Fruit fly (Drosophila melanogaster) whole organism, embryonic: ENCODE data around the gene Arp8.

ENCODE experiments used
- Aef1 ChIP-seq: fragments of 200-800 bp; sonication (Bioruptor generic); IDR thresholded peaks from 3 replicates; pipeline ENCODE4 v1.3.6; 2022; ENCODE audit warnings: missing biosample characterization, missing genetic modification characterization
- Antp ChIP-seq: fragments of 200-800 bp; sonication (Bioruptor generic); optimal IDR thresholded peaks from 3 replicates; lab custom pipeline; 2016; ENCODE audit warnings: missing biosample characterization, missing genetic modification characterization
- B-H2 ChIP-seq: fragments of 200-800 bp; sonication (Bioruptor generic); optimal IDR thresholded peaks from 2 replicates; lab custom pipeline; 2018; ENCODE audit warnings: missing biosample characterization, mild to moderate bottlenecking, missing genetic modification characterization
- Bteb2 ChIP-seq: fragments of 200-800 bp; sonication (Bioruptor generic); optimal IDR thresholded peaks from 2 replicates; lab custom pipeline; 2016; ENCODE audit warnings: missing biosample characterization, missing genetic modification characterization
- CG10209 ChIP-seq: fragments of 200-800 bp; sonication (Bioruptor generic); optimal IDR thresholded peaks from 3 replicates; lab custom pipeline; 2017; ENCODE audit warnings: missing biosample characterization, mild to moderate bottlenecking, missing genetic modification characterization, missing genetic modification reagents
- CG10267 ChIP-seq: fragments of 200-800 bp; sonication (Bioruptor generic); optimal IDR thresholded peaks from 2 replicates; lab custom pipeline; 2018; ENCODE audit warnings: missing biosample characterization, mild to moderate bottlenecking, missing genetic modification characterization, moderate library complexity
- CG12659 ChIP-seq: fragments of 200-800 bp; sonication (Bioruptor generic); optimal IDR thresholded peaks from 3 replicates; lab custom pipeline; 2017; ENCODE audit warnings: mild to moderate bottlenecking, missing biosample characterization, missing genetic modification reagents, missing genetic modification characterization
- CG13894 ChIP-seq: fragments of 200-800 bp; sonication (Bioruptor generic); optimal IDR thresholded peaks from 3 replicates; lab custom pipeline; 2018; ENCODE audit warnings: missing biosample characterization, mild to moderate bottlenecking, missing genetic modification characterization, moderate library complexity
- CG2116 ChIP-seq: fragments of 200-800 bp; sonication (Bioruptor generic); optimal IDR thresholded peaks from 3 replicates; lab custom pipeline; 2018; ENCODE audit warnings: missing biosample characterization, mild to moderate bottlenecking, missing genetic modification characterization
- CG32532 ChIP-seq: fragments of 200-800 bp; sonication (Bioruptor generic); IDR thresholded peaks from 2 replicates; pipeline ENCODE4 v1.3.6; 2022; ENCODE audit warnings: missing biosample characterization, missing genetic modification characterization
- CG33557 ChIP-seq: fragments of 200-800 bp; sonication (Bioruptor generic); optimal IDR thresholded peaks from 2 replicates; lab custom pipeline; 2019; ENCODE audit warnings: missing biosample characterization, mild to moderate bottlenecking, missing genetic modification characterization, moderate library complexity
- CG9437 ChIP-seq: fragments of 200-800 bp; sonication (Bioruptor generic); optimal IDR thresholded peaks from 2 replicates; lab custom pipeline; 2018; ENCODE audit warnings: missing biosample characterization, mild to moderate bottlenecking, missing genetic modification characterization
- Camta ChIP-seq: fragments of 200-800 bp; sonication (Bioruptor generic); optimal IDR thresholded peaks from 2 replicates; lab custom pipeline; 2016; ENCODE audit warnings: missing biosample characterization, missing genetic modification characterization
- Chrac-16 ChIP-seq: fragments of 200-800 bp; sonication (Bioruptor generic); optimal IDR thresholded peaks from 3 replicates; lab custom pipeline; 2016; ENCODE audit warnings: missing biosample characterization, missing genetic modification characterization
- CrebB ChIP-seq: fragments of 200-800 bp; sonication (Bioruptor generic); optimal IDR thresholded peaks from 3 replicates; lab custom pipeline; 2018; ENCODE audit warnings: missing biosample characterization, mild to moderate bottlenecking, missing genetic modification characterization
- D ChIP-seq, 2 experiments: fragments of 200-800 bp in 1 of 2; fragments of >200 bp in 1 of 2; sonication (Bioruptor generic) in 1 of 2; optimal IDR thresholded peaks; 2 replicates in 1 of 2; 3 replicates in 1 of 2; lab custom pipeline; 2017; ENCODE audit warnings: mild to moderate bottlenecking in 1 of 2, missing biosample characterization in 1 of 2, missing genetic modification characterization in 1 of 2, missing genetic modification reagents in 1 of 2
- D19A ChIP-seq: fragments of 200-800 bp; optimal IDR thresholded peaks from 3 replicates; lab custom pipeline; 2019; ENCODE audit warnings: missing biosample characterization, mild to moderate bottlenecking, missing genetic modification characterization, moderate library complexity
- Dek ChIP-seq: fragments of 200-800 bp; sonication (Bioruptor generic); optimal IDR thresholded peaks from 3 replicates; lab custom pipeline; 2019; ENCODE audit warnings: missing biosample characterization, mild to moderate bottlenecking, missing genetic modification characterization, moderate library complexity
- Dip2 ChIP-seq: fragments of 200-800 bp; sonication (Bioruptor generic); IDR thresholded peaks from 2 replicates; pipeline ENCODE4 v1.3.6; 2022; ENCODE audit warnings: missing biosample characterization, missing genetic modification characterization
- Elba2 ChIP-seq: fragments of 200-800 bp; sonication (Bioruptor generic); optimal IDR thresholded peaks from 3 replicates; lab custom pipeline; 2016; ENCODE audit warnings: missing biosample characterization, missing genetic modification characterization
- Fer1 ChIP-seq: fragments of 200-800 bp; sonication (Bioruptor generic); optimal IDR thresholded peaks from 2 replicates; lab custom pipeline; 2017; ENCODE audit warnings: missing biosample characterization, mild to moderate bottlenecking, missing genetic modification characterization
- Hey ChIP-seq: fragments of 200-800 bp; sonication (Bioruptor generic); optimal IDR thresholded peaks from 3 replicates; lab custom pipeline; 2018; ENCODE audit warnings: missing biosample characterization, mild to moderate bottlenecking, missing genetic modification characterization
- MBD-R2 ChIP-seq: fragments of 200-800 bp; sonication (Bioruptor generic); IDR thresholded peaks from 2 replicates; pipeline ENCODE4 v1.3.6; 2022; ENCODE audit warnings: missing biosample characterization, missing genetic modification characterization
- Med ChIP-seq: fragments of 200-800 bp; sonication (Bioruptor generic); peaks from one replicate; lab custom pipeline; 2016; ENCODE audit warnings: missing biosample characterization, missing genetic modification characterization, mild to moderate bottlenecking, inconsistent platforms, moderate library complexity
- Nf-YB ChIP-seq: fragments of 200-800 bp; sonication (Bioruptor generic); optimal IDR thresholded peaks from 3 replicates; lab custom pipeline; 2019; ENCODE audit warnings: missing biosample characterization, mild to moderate bottlenecking, missing genetic modification characterization, moderate library complexity
- Rfx ChIP-seq: fragments of 200-800 bp; sonication (Bioruptor generic); IDR thresholded peaks from 2 replicates; pipeline ENCODE4 v1.3.6; 2022; ENCODE audit warnings: missing biosample characterization, missing genetic modification characterization
- Spps ChIP-seq: fragments of 200-800 bp; sonication (Bioruptor generic); optimal IDR thresholded peaks from 2 replicates; lab custom pipeline; 2018; ENCODE audit warnings: missing biosample characterization, mild to moderate bottlenecking, missing genetic modification characterization
- Ssrp ChIP-seq: fragments of 200-800 bp; sonication (Bioruptor generic); optimal IDR thresholded peaks from 2 replicates; lab custom pipeline; 2018; ENCODE audit warnings: missing biosample characterization, mild to moderate bottlenecking, missing genetic modification characterization, moderate library complexity
- TFAM ChIP-seq: fragments of 200-800 bp; sonication (Bioruptor generic); optimal IDR thresholded peaks from 2 replicates; lab custom pipeline; 2017; ENCODE audit warnings: missing biosample characterization, missing genetic modification characterization, inconsistent platforms
- Usf ChIP-seq: fragments of 200-800 bp; sonication (Bioruptor generic); optimal IDR thresholded peaks from 2 replicates; lab custom pipeline; 2017; ENCODE audit warnings: missing genotype, missing biosample characterization, missing genetic modification characterization
- YL-1 ChIP-seq: fragments of 200-800 bp; sonication (Bioruptor generic); optimal IDR thresholded peaks from 3 replicates; lab custom pipeline; 2017; ENCODE audit warnings: missing biosample characterization, mild to moderate bottlenecking, missing genetic modification characterization
- amos ChIP-seq: fragments of 200-800 bp; sonication (Bioruptor generic); IDR thresholded peaks from 2 replicates; pipeline ENCODE4 v1.3.6; 2022; ENCODE audit warnings: missing biosample characterization, missing genetic modification characterization; ENCODE audit not compliant: partially characterized antibody
- bab2 ChIP-seq: fragments of 200-800 bp; sonication (Bioruptor generic); optimal IDR thresholded peaks from 2 replicates; lab custom pipeline; 2016; ENCODE audit warnings: missing biosample characterization, missing genetic modification characterization
- bbx ChIP-seq: fragments of 200-800 bp; sonication (Bioruptor generic); IDR thresholded peaks from 2 replicates; pipeline ENCODE4 v1.3.6; 2022; ENCODE audit warnings: missing biosample characterization, missing genetic modification characterization; ENCODE audit not compliant: partially characterized antibody
- bowl ChIP-seq: fragments of 200-800 bp; sonication (Bioruptor generic); IDR thresholded peaks from 2 replicates; pipeline ENCODE4 v1.3.6; 2022; ENCODE audit warnings: missing biosample characterization, missing genetic modification characterization
- bsh ChIP-seq, 2 experiments: fragments of 200-800 bp; sonication (Bioruptor generic); optimal IDR thresholded peaks; 2 replicates each; lab custom pipeline; 2017 to 2018; ENCODE audit warnings: mild to moderate bottlenecking in 2 of 2, missing biosample characterization in 2 of 2, missing genetic modification characterization in 2 of 2, moderate library complexity in 1 of 2
- chinmo ChIP-seq: fragments of 200-800 bp; sonication (Bioruptor generic); IDR thresholded peaks from 4 replicates; pipeline ENCODE4 v1.3.6; 2022; ENCODE audit warnings: missing biosample characterization, missing genetic modification characterization; ENCODE audit not compliant: partially characterized antibody
- fd102C ChIP-seq: fragments of 200-800 bp; sonication (Bioruptor generic); optimal IDR thresholded peaks from 2 replicates; lab custom pipeline; 2018; ENCODE audit warnings: missing biosample characterization, mild to moderate bottlenecking, missing genetic modification characterization, moderate library complexity
- phol ChIP-seq: fragments of 200-800 bp; sonication (Bioruptor generic); optimal IDR thresholded peaks from 3 replicates; lab custom pipeline; 2018; ENCODE audit warnings: missing biosample characterization, mild to moderate bottlenecking, missing genetic modification characterization, moderate library complexity
- shn ChIP-seq: fragments of 200-800 bp; sonication (Bioruptor generic); optimal IDR thresholded peaks from 3 replicates; lab custom pipeline; 2016; ENCODE audit warnings: missing biosample characterization, missing genetic modification characterization
- stwl ChIP-seq: fragments of 200-800 bp; sonication (Bioruptor generic); optimal IDR thresholded peaks from 3 replicates; lab custom pipeline; 2018; ENCODE audit warnings: missing biosample characterization, mild to moderate bottlenecking, missing genetic modification characterization, moderate library complexity
- tio ChIP-seq: fragments of 200-800 bp; sonication (Bioruptor generic); optimal IDR thresholded peaks from 2 replicates; lab custom pipeline; 2017; ENCODE audit warnings: missing biosample characterization, missing genetic modification characterization, inconsistent platforms
- tna ChIP-seq: fragments of 200-800 bp; sonication (Bioruptor generic); IDR thresholded peaks from 2 replicates; pipeline ENCODE4 v1.3.6; 2022; ENCODE audit warnings: missing biosample characterization, missing genetic modification characterization; ENCODE audit not compliant: partially characterized antibody
- trh ChIP-seq: fragments of 200-800 bp; sonication (Bioruptor generic); optimal IDR thresholded peaks from 2 replicates; lab custom pipeline; 2016; ENCODE audit warnings: missing biosample characterization, missing genetic modification characterization
- zen ChIP-seq: fragments of 200-800 bp; sonication (Bioruptor generic); optimal IDR thresholded peaks from 3 replicates; lab custom pipeline; 2018; ENCODE audit warnings: missing biosample characterization, mild to moderate bottlenecking, missing genetic modification characterization, moderate library complexity

The Arp8 gene

DNA sequence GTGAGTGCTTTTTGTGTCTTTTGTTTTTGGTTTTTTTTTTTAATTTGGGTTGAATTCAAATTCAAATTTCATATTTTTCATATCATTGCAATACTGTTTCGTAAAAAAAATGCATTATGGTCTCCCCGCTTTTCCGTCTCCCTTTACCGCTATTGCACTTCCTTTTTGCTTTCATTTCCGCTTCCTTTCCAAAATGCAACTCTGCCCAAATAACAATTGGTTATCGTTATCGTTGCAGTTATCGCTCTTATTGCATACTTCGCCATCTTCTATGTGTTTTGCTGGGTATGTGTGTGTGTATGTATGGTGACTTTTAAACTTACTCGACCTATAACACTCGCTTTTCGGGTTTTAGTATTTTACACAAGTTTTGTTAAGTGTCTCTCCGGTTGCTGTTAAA lies 4.5 kb upstream of the Arp8 start (continued):
- TF ChIP-seq B-H2 (GFP tag; lab: Kevin White, UChicago) = no peak
- no peak for TF ChIP-seq shn (GFP tag; lab: Kevin White, UChicago)
- no peak for TF ChIP-seq Fer1 (GFP tag; lab: Kevin White, UChicago)
- peak; percentile 71 for TF ChIP-seq fd102C (GFP tag; lab: Kevin White, UChicago)
- no peak for TF ChIP-seq Dip2 (GFP tag; lab: Robert Waterston, UW)
- no peak for TF ChIP-seq Usf (GFP tag; lab: Kevin White, UChicago)
- TF ChIP-seq CG2116 (GFP tag; lab: Kevin White, UChicago) = peak; percentile 91
- TF ChIP-seq Elba2 = peak; percentile 16
- TF ChIP-seq Chrac-16 (GFP tag; lab: Kevin White, UChicago) = no peak
- TF ChIP-seq zen (tag; lab: Kevin White, UChicago) = peak; percentile 34
- peak; percentile 25 for TF ChIP-seq CG33557 (GFP tag; lab: Kevin White, UChicago)
- 0 out of 2 replicates have a peak, but pooled peaks have one; percentile 21 for TF ChIP-seq bbx
- TF ChIP-seq YL-1 (GFP tag; lab: Kevin White, UChicago) = no peak
- no peak for TF ChIP-seq tio
- no peak for TF ChIP-seq CG9437
- TF ChIP-seq D (optimal IDR thresholded peaks at IDR 0.05; lab: Kevin White, UChicago) = no peak
- no peak for TF ChIP-seq D (GFP tag; optimal IDR thresholded peaks at IDR 0.05; lab: Kevin White, UChicago)
- TF ChIP-seq, all 482 proteins: peak for 25

DNA sequence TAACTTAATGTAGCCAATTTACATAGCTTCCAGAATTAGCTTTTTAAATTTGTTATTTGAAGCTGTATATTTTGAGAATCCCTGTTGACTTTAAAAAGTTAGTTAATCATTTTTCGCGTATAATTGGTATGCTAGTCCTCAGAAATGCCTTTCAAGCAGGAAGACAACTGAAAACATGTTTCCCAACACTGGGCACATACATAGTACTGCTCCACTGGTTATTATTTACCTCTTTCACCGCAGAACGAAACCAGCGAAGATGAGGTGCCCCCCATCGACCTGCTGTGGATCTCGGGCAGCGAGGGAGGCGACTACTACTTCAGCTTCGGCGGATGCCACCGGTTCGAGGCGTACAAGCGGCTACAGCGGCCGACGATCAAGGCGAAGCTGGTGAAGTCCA lies 2.8 kb downstream of the Arp8 start:
- TF ChIP-seq stwl (tag; lab: Kevin White, UChicago) (peak; percentile 48), MBD-R2 (peak; percentile 46), D19A (tag; lab: Kevin White, UChicago) (no peak), bowl (GFP tag; lab: Robert Waterston, UW) (0 out of 2 replicates have a peak, but pooled peaks have one; percentile 17), Spps (tag; lab: Kevin White, UChicago) (no peak), CG13894 (tag; lab: Kevin White, UChicago) (no peak), CG33557 (GFP tag; lab: Kevin White, UChicago) (no peak), CG10267 (peak; percentile 55), Med (GFP tag; lab: Kevin White, UChicago) (peak; percentile 57)

DNA sequence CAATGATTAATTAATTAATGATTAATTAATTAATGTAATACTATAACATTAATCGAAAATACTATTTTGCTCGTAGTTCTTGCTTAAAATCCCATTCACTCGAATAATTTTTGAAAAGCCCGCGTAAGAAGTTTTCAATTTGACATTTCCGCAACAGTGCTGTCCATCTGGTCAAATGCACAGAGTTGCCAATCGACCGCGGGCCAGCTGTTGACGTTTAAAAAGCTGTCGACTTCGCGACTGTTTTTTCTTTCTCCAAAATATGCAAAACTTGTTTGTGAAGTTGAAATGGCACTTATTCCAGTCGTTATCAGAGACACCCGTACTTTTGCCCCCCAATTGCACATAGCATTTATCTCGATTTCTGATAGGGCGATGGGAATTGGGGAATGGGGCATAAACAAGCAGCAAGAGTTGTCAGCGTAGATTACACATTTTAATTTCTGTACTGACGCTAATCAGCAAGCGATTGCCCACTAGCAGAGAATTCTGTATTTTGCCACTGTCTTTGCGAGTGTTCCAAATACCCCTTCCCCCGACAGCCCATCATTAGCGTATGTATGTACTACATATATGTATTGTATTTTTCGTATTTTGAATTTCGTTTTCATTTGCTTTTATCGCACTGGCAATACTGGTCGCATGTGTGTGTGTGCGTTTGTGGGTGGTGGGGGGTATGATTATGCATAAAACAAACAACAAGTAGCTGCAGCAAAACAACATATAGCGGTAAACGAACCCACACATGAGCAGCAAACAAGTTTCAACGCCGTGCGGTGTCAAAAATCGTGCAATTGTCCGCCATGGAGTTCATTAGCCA lies 3.9 kb downstream of the Arp8 start, which contains the start of gene Srx:
Gene Srx, plus strand, starts transcription at position 517 of the 820 bp plus-strand sequence.
- no peak for TF ChIP-seq Aef1 (GFP tag; lab: Robert Waterston, UW)
- TF ChIP-seq amos = no peak
- TF ChIP-seq phol (tag; lab: Kevin White, UChicago) = peak; percentile 29
- TF ChIP-seq Rfx (GFP tag; lab: Robert Waterston, UW) = peak; percentile 29; the same call in 1 of the 2 replicates
- TF ChIP-seq Dek = peak; percentile 8
- peak; percentile 17 for TF ChIP-seq bab2 (GFP tag; lab: Kevin White, UChicago)
- TF ChIP-seq TFAM (GFP tag; lab: Kevin White, UChicago) = no peak
- TF ChIP-seq Camta (GFP tag; lab: Kevin White, UChicago) = no peak
- no peak for TF ChIP-seq tna (GFP tag; lab: Robert Waterston, UW)
- TF ChIP-seq CG32532 (GFP tag; lab: Robert Waterston, UW) = no peak
- peak; percentile 23 for TF ChIP-seq Hey (tag; lab: Kevin White, UChicago)
- 0 out of 4 replicates have a peak, but pooled peaks have one; percentile 65 for TF ChIP-seq chinmo (GFP tag; lab: Robert Waterston, UW)
- peak; percentile 11 for TF ChIP-seq Antp
- peak; percentile 13 for TF ChIP-seq CrebB (tag; lab: Kevin White, UChicago)
- no peak for TF ChIP-seq Bteb2 (GFP tag; lab: Kevin White, UChicago)
- TF ChIP-seq Ssrp (tag; lab: Kevin White, UChicago) = no peak
- TF ChIP-seq bsh (GFP tag; optimal IDR thresholded peaks at IDR 0.05; lab: Kevin White, UChicago) = peak in 1 of 2 experiments; percentile 13
- TF ChIP-seq CG10209 (GFP tag; lab: Kevin White, UChicago) = peak; percentile 15
- peak; percentile 27 for TF ChIP-seq CG12659 (GFP tag; lab: Kevin White, UChicago)
- no peak for TF ChIP-seq Nf-YB (GFP tag; lab: Kevin White, UChicago)
- TF ChIP-seq trh = no peak
